Worm (Caenorhabditis elegans) whole organism, midembryonic: ENCODE measurements around the gene fipr-19.

Experiments used
- T22C8.4 ChIP-seq: fragments of 200-800 bp; sonication (Bioruptor generic); IDR thresholded peaks from 2 replicates; pipeline ENCODE4 v1.3.6; 2022; ENCODE audit warnings: missing genetic modification characterization, missing compliant biosample characterization
- cog-1 ChIP-seq: sonication (generic microtip); optimal IDR thresholded peaks from 2 replicates; lab custom pipeline; 2016; ENCODE audit warnings: missing genetic modification characterization, missing compliant biosample characterization
- flt-1 ChIP-seq: fragments of 200-800 bp; sonication (Bioruptor generic); IDR thresholded peaks from 2 replicates; pipeline ENCODE4 v1.3.6; 2022; ENCODE audit warnings: missing genetic modification characterization, missing compliant biosample characterization
- klf-2 ChIP-seq: fragments of 200-800 bp; sonication (Bioruptor generic); conservative IDR thresholded peaks from 2 replicates; pipeline ENCODE4 v1.3.6; 2022; ENCODE audit warnings: missing genetic modification reagents, missing genetic modification characterization, missing compliant biosample characterization
- med-1 ChIP-seq: sonication (generic microtip); optimal IDR thresholded peaks from 2 replicates; lab custom pipeline; 2017; ENCODE audit warnings: missing genetic modification characterization, mild to moderate bottlenecking, missing compliant biosample characterization, antibody characterized with exemption, missing genetic modification reagents; ENCODE audit not compliant: insufficient read depth
- tab-1 ChIP-seq: fragments of 200-800 bp; sonication (Bioruptor generic); IDR thresholded peaks from 2 replicates; pipeline ENCODE4 v1.3.6; 2022; ENCODE audit warnings: missing genetic modification characterization, missing compliant biosample characterization
- ztf-23 ChIP-seq: fragments of 200-800 bp; sonication (Bioruptor generic); IDR thresholded peaks from 2 replicates; pipeline ENCODE4 v1.3.6; 2022; ENCODE audit warnings: missing genetic modification reagents, missing genetic modification characterization, missing compliant biosample characterization
- ztf-29 ChIP-seq: fragments of 200-800 bp; sonication (Bioruptor generic); IDR thresholded peaks from 2 replicates; pipeline ENCODE4 v1.3.6; 2022; ENCODE audit warnings: missing genetic modification reagents, missing genetic modification characterization, missing compliant biosample characterization

DNA sequence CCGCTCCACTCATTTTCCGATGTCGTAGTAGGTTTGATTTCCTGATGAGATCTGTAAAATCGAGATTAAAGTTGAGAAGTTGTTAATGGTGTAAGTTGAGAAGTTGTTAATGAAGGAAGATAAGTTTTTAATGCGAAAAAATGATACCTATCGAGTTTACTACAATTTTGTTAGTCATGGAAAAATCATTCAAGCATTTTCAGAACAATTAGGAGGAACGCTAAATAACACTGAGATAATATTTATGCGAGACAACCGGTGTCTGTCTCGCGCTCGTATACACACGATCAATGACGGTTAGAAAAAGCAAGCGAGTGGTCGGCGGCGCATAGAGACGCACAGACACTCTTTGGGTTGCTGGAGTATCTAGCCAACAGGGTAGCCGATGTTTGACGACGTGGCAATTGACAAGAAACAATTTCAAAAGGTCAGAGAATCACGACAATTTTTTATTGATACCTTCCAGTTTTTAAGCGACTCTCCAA is 39.1 kb upstream of the fipr-19 start, which contains the start of gene cgh-1:
- no peak for TF ChIP-seq ztf-29 (GFP tag; lab: Robert Waterston, UW)
- no peak for TF ChIP-seq ztf-23 (GFP tag; lab: Robert Waterston, UW)
- TF ChIP-seq flt-1 (GFP tag; lab: Robert Waterston, UW): no peak
- TF ChIP-seq tab-1 (GFP tag; lab: Robert Waterston, UW): no peak
- no peak for TF ChIP-seq klf-2 (GFP tag; lab: Robert Waterston, UW)
- TF ChIP-seq cog-1 (tag; lab: Kevin White, UChicago): no peak
- no peak for TF ChIP-seq med-1 (GFP tag; lab: Kevin White, UChicago)
- TF ChIP-seq T22C8.4 (GFP tag; lab: Robert Waterston, UW): no peak
